Fruit fly (Drosophila melanogaster) whole organism, prepupa: Measurements from ENCODE around the gene Npc2h.

Experiments
- CG10669 ChIP-seq: fragments of 200-800 bp; sonication (Bioruptor generic); optimal IDR thresholded peaks from 3 replicates; lab custom pipeline; 2018; ENCODE audit warnings: missing biosample characterization, mild to moderate bottlenecking, missing genetic modification characterization, moderate library complexity
- CG11294 ChIP-seq: fragments of 200-800 bp; sonication (Bioruptor generic); IDR thresholded peaks from 2 replicates; pipeline ENCODE4 v1.3.6; 2022; ENCODE audit warnings: missing biosample characterization, missing genetic modification characterization
- CG15336 ChIP-seq: fragments of 200-800 bp; sonication (Bioruptor generic); IDR thresholded peaks from 2 replicates; pipeline ENCODE4 v1.3.6; 2022; ENCODE audit warnings: missing biosample characterization, missing genetic modification characterization
- CG1621 ChIP-seq: fragments of 200-800 bp; sonication (Bioruptor generic); optimal IDR thresholded peaks from 3 replicates; lab custom pipeline; 2018; ENCODE audit warnings: missing biosample characterization, mild to moderate bottlenecking, missing genetic modification characterization
- CG16779 ChIP-seq: fragments of 200-800 bp; sonication (Bioruptor generic); optimal IDR thresholded peaks from 3 replicates; lab custom pipeline; 2017; ENCODE audit warnings: missing biosample characterization, mild to moderate bottlenecking, missing genetic modification characterization
- CG3032 ChIP-seq: fragments of 200-800 bp; optimal IDR thresholded peaks from 2 replicates; lab custom pipeline; 2019; ENCODE audit warnings: missing biosample characterization, mild to moderate bottlenecking, missing genetic modification characterization, moderate library complexity
- CG31627 ChIP-seq: fragments of 200-800 bp; sonication (Bioruptor generic); optimal IDR thresholded peaks from 3 replicates; lab custom pipeline; 2016; ENCODE audit warnings: missing biosample characterization, missing genetic modification characterization
- CG34406 ChIP-seq: fragments of 200-800 bp; sonication (Bioruptor generic); optimal IDR thresholded peaks from 3 replicates; lab custom pipeline; 2016; ENCODE audit warnings: missing biosample characterization, missing genetic modification characterization
- CG3919 ChIP-seq: fragments of 200-800 bp; sonication (Bioruptor generic); optimal IDR thresholded peaks from 3 replicates; lab custom pipeline; 2016; ENCODE audit warnings: missing biosample characterization, missing genetic modification characterization
- CG4318 ChIP-seq: fragments of 200-800 bp; sonication (Bioruptor generic); optimal IDR thresholded peaks from 3 replicates; lab custom pipeline; 2017; ENCODE audit warnings: missing biosample characterization, mild to moderate bottlenecking, missing genetic modification characterization
- CG6163 ChIP-seq: fragments of 200-800 bp; sonication (Bioruptor generic); IDR thresholded peaks from 3 replicates; pipeline ENCODE4 v1.3.6; 2022; ENCODE audit warnings: missing biosample characterization, missing genetic modification characterization
- CG8119 ChIP-seq: fragments of 200-800 bp; sonication (Bioruptor generic); IDR thresholded peaks from 3 replicates; pipeline ENCODE4 v1.3.6; 2022; ENCODE audit warnings: missing biosample characterization, missing genetic modification characterization
- CG8632 ChIP-seq: fragments of 200-800 bp; sonication (Bioruptor generic); optimal IDR thresholded peaks from 3 replicates; lab custom pipeline; 2016; ENCODE audit warnings: missing biosample characterization, missing genetic modification characterization
- CG9139 ChIP-seq: fragments of 200-800 bp; sonication (Bioruptor generic); optimal IDR thresholded peaks from 3 replicates; lab custom pipeline; 2017; ENCODE audit warnings: missing biosample characterization, mild to moderate bottlenecking, missing genetic modification characterization
- Eip75B ChIP-seq: fragments of 200-800 bp; sonication (Bioruptor generic); optimal IDR thresholded peaks from 3 replicates; lab custom pipeline; 2016; ENCODE audit warnings: missing biosample characterization, missing genetic modification characterization
- Eip78C ChIP-seq: fragments of 200-800 bp; sonication (Bioruptor generic); peaks from one replicate; lab custom pipeline; 2016; ENCODE audit warnings: missing biosample characterization, missing genetic modification characterization
- Eip93F ChIP-seq: fragments of 200-800 bp; sonication (Bioruptor generic); optimal IDR thresholded peaks from 2 replicates; lab custom pipeline; 2016; ENCODE audit warnings: missing biosample characterization, mild to moderate bottlenecking, missing genetic modification characterization
- Ets21C ChIP-seq: fragments of 200-800 bp; sonication (Bioruptor generic); optimal IDR thresholded peaks from 3 replicates; lab custom pipeline; 2016; ENCODE audit warnings: missing biosample characterization, missing genetic modification characterization
- Ets96B ChIP-seq: fragments of 200-800 bp; optimal IDR thresholded peaks from 2 replicates; lab custom pipeline; 2019; ENCODE audit warnings: missing biosample characterization, mild to moderate bottlenecking, missing genetic modification characterization, moderate library complexity
- Gug ChIP-seq: fragments of 200-800 bp; sonication (Bioruptor generic); IDR thresholded peaks from 2 replicates; pipeline ENCODE4 v1.3.6; 2022; ENCODE audit warnings: missing biosample characterization, missing genetic modification characterization
- Hr38 ChIP-seq: sonication (Bioruptor generic); optimal IDR thresholded peaks from 2 replicates; lab custom pipeline; 2016; ENCODE audit warnings: missing biosample characterization, missing genetic modification characterization
- Hr39 ChIP-seq: fragments of 200-800 bp; sonication (Bioruptor generic); optimal IDR thresholded peaks from 2 replicates; lab custom pipeline; 2016; ENCODE audit warnings: missing biosample characterization, missing genetic modification characterization
- Hr4 ChIP-seq: fragments of 200-800 bp; sonication (Bioruptor generic); optimal IDR thresholded peaks from 3 replicates; lab custom pipeline; 2016; ENCODE audit warnings: missing biosample characterization, missing genetic modification characterization
- Lpt ChIP-seq: fragments of 200-800 bp; sonication (Bioruptor generic); optimal IDR thresholded peaks from 3 replicates; lab custom pipeline; 2016; ENCODE audit warnings: missing biosample characterization, missing genetic modification characterization
- Met ChIP-seq: fragments of 200-800 bp; sonication (Bioruptor generic); optimal IDR thresholded peaks from 3 replicates; lab custom pipeline; 2016; ENCODE audit warnings: missing biosample characterization, missing genetic modification characterization
- OdsH ChIP-seq: fragments of 200-800 bp; sonication (Bioruptor generic); optimal IDR thresholded peaks from 3 replicates; lab custom pipeline; 2016; ENCODE audit warnings: missing biosample characterization, missing genetic modification characterization
- Smox ChIP-seq: fragments of 200-800 bp; sonication (Bioruptor generic); optimal IDR thresholded peaks from 3 replicates; lab custom pipeline; 2016; ENCODE audit warnings: missing biosample characterization, missing genetic modification characterization
- Sox102F ChIP-seq: fragments of 200-800 bp; sonication (Bioruptor generic); optimal IDR thresholded peaks from 2 replicates; lab custom pipeline; 2016; ENCODE audit warnings: missing biosample characterization, mild to moderate bottlenecking, missing genetic modification characterization
- Sox14 ChIP-seq: fragments of 200-800 bp; sonication (Bioruptor generic); optimal IDR thresholded peaks from 3 replicates; lab custom pipeline; 2016; ENCODE audit warnings: missing biosample characterization, missing genetic modification characterization
- achi ChIP-seq: fragments of 200-800 bp; sonication (Bioruptor generic); optimal IDR thresholded peaks from 3 replicates; lab custom pipeline; 2016; ENCODE audit warnings: missing biosample characterization, missing genetic modification characterization
- acj6 ChIP-seq: fragments of 200-800 bp; sonication (Bioruptor generic); optimal IDR thresholded peaks from 3 replicates; lab custom pipeline; 2016; ENCODE audit warnings: missing biosample characterization, missing genetic modification characterization
- cyc ChIP-seq: fragments of 200-800 bp; sonication (Bioruptor generic); optimal IDR thresholded peaks from 3 replicates; lab custom pipeline; 2016; ENCODE audit warnings: missing biosample characterization, missing genetic modification characterization
- dac ChIP-seq: fragments of 200-800 bp; sonication (Bioruptor generic); optimal IDR thresholded peaks from 2 replicates; lab custom pipeline; 2017; ENCODE audit warnings: missing biosample characterization, mild to moderate bottlenecking, missing genetic modification characterization
- eg ChIP-seq: fragments of 200-800 bp; sonication (Bioruptor generic); IDR thresholded peaks from 3 replicates; pipeline ENCODE4 v1.3.6; 2022; ENCODE audit warnings: missing biosample characterization, missing genetic modification characterization
- esn ChIP-seq: fragments of 200-800 bp; sonication (Bioruptor generic); optimal IDR thresholded peaks from 2 replicates; lab custom pipeline; 2016; ENCODE audit warnings: missing biosample characterization, mild to moderate bottlenecking, missing genetic modification characterization, moderate library complexity
- fkh ChIP-seq: fragments of 200-800 bp; sonication (Bioruptor generic); optimal IDR thresholded peaks from 3 replicates; lab custom pipeline; 2017; ENCODE audit warnings: missing biosample characterization, mild to moderate bottlenecking, missing genetic modification characterization, moderate library complexity
- lz ChIP-seq: fragments of 200-800 bp; sonication (Bioruptor generic); optimal IDR thresholded peaks from 3 replicates; lab custom pipeline; 2016; ENCODE audit warnings: missing biosample characterization, missing genetic modification characterization
- net ChIP-seq: fragments of 200-800 bp; sonication (Bioruptor generic); optimal IDR thresholded peaks from 3 replicates; lab custom pipeline; 2016; ENCODE audit warnings: missing biosample characterization, missing genetic modification characterization
- pdm3 ChIP-seq: fragments of 200-800 bp; sonication (Bioruptor generic); optimal IDR thresholded peaks from 3 replicates; lab custom pipeline; 2016; ENCODE audit warnings: missing biosample characterization, missing genetic modification characterization
- salr ChIP-seq, 2 experiments: fragments of 200-800 bp; sonication (Bioruptor generic); optimal IDR thresholded peaks; 3 replicates each; lab custom pipeline; 2016 to 2018; ENCODE audit warnings: missing biosample characterization in 2 of 2, missing genetic modification characterization in 2 of 2, mild to moderate bottlenecking in 1 of 2
- svp ChIP-seq: fragments of 200-800 bp; sonication (Bioruptor generic); peaks from one replicate; lab custom pipeline; 2016; ENCODE audit warnings: missing biosample characterization, missing genetic modification characterization
- topi ChIP-seq: fragments of 200-800 bp; sonication (Bioruptor generic); optimal IDR thresholded peaks from 3 replicates; lab custom pipeline; 2016; ENCODE audit warnings: missing biosample characterization, missing genetic modification characterization
- vri ChIP-seq: fragments of 200-800 bp; sonication (Bioruptor generic); optimal IDR thresholded peaks from 3 replicates; lab custom pipeline; 2016; ENCODE audit warnings: missing biosample characterization, mild to moderate bottlenecking, missing genetic modification characterization

Npc2h gene

DNA sequence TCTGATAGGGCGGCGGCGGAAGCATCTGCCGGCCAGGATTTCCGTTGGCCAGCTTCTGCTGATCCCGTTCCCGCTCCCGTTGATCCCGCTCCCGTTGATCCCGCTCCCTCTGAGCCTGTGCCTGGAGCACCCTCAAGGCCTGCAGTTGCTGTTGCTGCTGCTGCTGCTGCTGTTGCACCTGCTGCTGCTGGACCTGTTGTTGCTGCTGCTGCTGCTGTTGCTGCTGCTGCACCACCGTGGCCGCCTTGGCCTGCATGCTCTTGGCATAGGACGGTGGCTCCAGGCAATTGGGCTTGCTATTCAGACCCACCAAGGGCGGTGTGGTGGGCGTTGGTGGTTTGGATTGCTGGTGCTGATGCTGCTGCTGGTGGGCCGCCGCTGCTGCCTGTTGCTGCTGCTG lies 46.9 kb upstream of the Npc2h start:
- TF ChIP-seq CG10669 (GFP tag; lab: Kevin White, UChicago), result no peak
- TF ChIP-seq Eip78C (GFP tag; lab: Kevin White, UChicago), result no peak
- TF ChIP-seq Eip75B (GFP tag; lab: Kevin White, UChicago), result no peak
- no peak for TF ChIP-seq cyc (GFP tag; lab: Kevin White, UChicago)
- no peak for TF ChIP-seq topi (GFP tag; lab: Kevin White, UChicago)
- no peak for TF ChIP-seq Ets21C (GFP tag; lab: Kevin White, UChicago)
- TF ChIP-seq Hr38, result no peak
- TF ChIP-seq CG8119 (GFP tag; lab: Robert Waterston, UW), result no peak
- no peak for TF ChIP-seq Lpt (GFP tag; lab: Kevin White, UChicago)
- no peak for TF ChIP-seq dac
- TF ChIP-seq CG9139 (GFP tag; lab: Kevin White, UChicago), result no peak
- TF ChIP-seq Ets96B (tag; lab: Kevin White, UChicago), result no peak
- TF ChIP-seq Eip93F, result no peak
- TF ChIP-seq salr (GFP tag; optimal IDR thresholded peaks at IDR 0.05; lab: Kevin White, UChicago), result no peak

dm6 chr3R:30789363-30789762 lies 43.3 kb upstream of the Npc2h start:
- TF ChIP-seq Lpt (GFP tag; lab: Kevin White, UChicago) (no peak), lz (GFP tag; lab: Kevin White, UChicago) (peak; percentile 47), CG15336 (GFP tag; lab: Robert Waterston, UW) (peak; percentile 58), Gug (GFP tag; lab: Robert Waterston, UW) (peak; percentile 61), fkh (no peak), CG1621 (tag; lab: Kevin White, UChicago) (no peak), CG8119 (GFP tag; lab: Robert Waterston, UW) (peak; percentile 69; the same call in 2 of the 3 replicates), Eip78C (GFP tag; lab: Kevin White, UChicago) (peak; percentile 69), CG3032 (peak; percentile 41), CG6163 (GFP tag; lab: Robert Waterston, UW) (peak; percentile 89), esn (peak; percentile 55), topi (GFP tag; lab: Kevin White, UChicago) (peak; percentile 13), eg (peak; percentile 88), Sox102F (GFP tag; lab: Kevin White, UChicago) (no peak), Sox14 (peak; percentile 7), OdsH (GFP tag; lab: Kevin White, UChicago) (peak; percentile 31), CG3919 (peak; percentile 27), achi (GFP tag; lab: Kevin White, UChicago) (peak; percentile 15), CG8632 (GFP tag; lab: Kevin White, UChicago) (no peak), Smox (GFP tag; lab: Kevin White, UChicago) (peak; percentile 0), Hr4 (GFP tag; lab: Kevin White, UChicago) (peak; percentile 23), net (no peak), acj6 (GFP tag; lab: Kevin White, UChicago) (peak; percentile 3), CG11294 (peak; percentile 42; the same call in 1 of the 2 replicates), Met (GFP tag; lab: Kevin White, UChicago) (peak; percentile 75), CG16779 (tag; lab: Kevin White, UChicago) (peak; percentile 6), Eip75B (GFP tag; lab: Kevin White, UChicago) (peak; percentile 68)

dm6 chr3R:30782553-30782952 lies 36.5 kb upstream of the Npc2h start:
- no peak for TF ChIP-seq vri (GFP tag; lab: Kevin White, UChicago)
- peak; percentile 14 for TF ChIP-seq net
- no peak for TF ChIP-seq CG31627
- TF ChIP-seq Smox (GFP tag; lab: Kevin White, UChicago), result no peak
- TF ChIP-seq CG4318 (GFP tag; lab: Kevin White, UChicago), result no peak
- TF ChIP-seq CG34406 (GFP tag; lab: Kevin White, UChicago), result no peak
- TF ChIP-seq fkh, result no peak
- TF ChIP-seq CG9139 (GFP tag; lab: Kevin White, UChicago), result no peak
- TF ChIP-seq svp (GFP tag; lab: Kevin White, UChicago), result peak; percentile 55
- TF ChIP-seq Hr39 (GFP tag; lab: Kevin White, UChicago), result no peak
- TF ChIP-seq CG10669 (GFP tag; lab: Kevin White, UChicago), result no peak
- TF ChIP-seq Gug (GFP tag; lab: Robert Waterston, UW), result no peak
- TF ChIP-seq CG16779 (tag; lab: Kevin White, UChicago), result no peak
- no peak for TF ChIP-seq Lpt (GFP tag; lab: Kevin White, UChicago)
- TF ChIP-seq pdm3 (GFP tag; lab: Kevin White, UChicago), result no peak
